Worm (Caenorhabditis elegans): ENCODE data around the gene gcc-2.

DNA sequence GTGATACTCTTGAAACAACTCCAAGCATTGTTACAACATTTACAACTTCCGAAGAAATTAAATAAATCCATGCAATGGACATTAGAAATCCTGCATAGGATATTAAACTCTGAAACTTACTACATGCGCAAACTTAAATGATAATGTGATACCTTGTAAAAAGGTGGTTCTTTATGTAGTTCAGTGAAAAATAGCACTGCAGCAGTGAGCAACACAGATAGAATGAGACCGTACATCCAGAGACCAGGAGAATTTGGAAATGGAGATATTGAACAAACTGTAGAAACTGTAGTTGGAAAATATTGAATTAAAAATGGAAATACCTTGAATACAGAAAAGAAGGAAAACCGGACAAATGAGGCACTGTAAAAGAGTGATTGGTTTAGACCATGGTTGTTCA is 50.8 kb downstream of the gcc-2 start:
- no peak for TF ChIP-seq ces-1 (GFP tag; optimal IDR thresholded peaks at IDR 0.05)
- no peak for TF ChIP-seq lin-13 (GFP tag; optimal IDR thresholded peaks at IDR 0.05)
- no peak for TF ChIP-seq zag-1 (tag; optimal IDR thresholded peaks at IDR 0.05)
- no peak for TF ChIP-seq mxl-2 (GFP tag; conservative IDR thresholded peaks at IDR 0.05)
- TF ChIP-seq rbr-2 (tag; optimal IDR thresholded peaks at IDR 0.05), result no peak
- TF ChIP-seq nhr-48 (tag; optimal IDR thresholded peaks at IDR 0.05), result no peak
- no peak for TF ChIP-seq snpc-4 (tag; optimal IDR thresholded peaks at IDR 0.05)
